Fruit fly (Drosophila melanogaster) whole organism, embryonic: ENCODE data around the gene blot.

Source experiments
- Antp ChIP-seq: fragments of 200-800 bp; sonication (Bioruptor generic); optimal IDR thresholded peaks from 3 replicates; lab custom pipeline; 2016; ENCODE audit warnings: missing biosample characterization, missing genetic modification characterization
- B-H2 ChIP-seq: fragments of 200-800 bp; sonication (Bioruptor generic); optimal IDR thresholded peaks from 2 replicates; lab custom pipeline; 2018; ENCODE audit warnings: missing biosample characterization, mild to moderate bottlenecking, missing genetic modification characterization
- C15 ChIP-seq: fragments of 200-800 bp; sonication (Bioruptor generic); IDR thresholded peaks from 3 replicates; pipeline ENCODE4 v1.3.6; 2022; ENCODE audit warnings: missing biosample characterization, missing genetic modification characterization
- CG10462 ChIP-seq: fragments of 200-800 bp; sonication (Bioruptor generic); optimal IDR thresholded peaks from 2 replicates; lab custom pipeline; 2016; ENCODE audit warnings: missing biosample characterization, missing genetic modification characterization
- CG10959 ChIP-seq: fragments of 200-800 bp; sonication (Bioruptor generic); IDR thresholded peaks from 2 replicates; pipeline ENCODE4 v1.3.6; 2022; ENCODE audit warnings: missing biosample characterization, missing genetic modification characterization
- CG12104 ChIP-seq: fragments of 200-800 bp; sonication (Bioruptor generic); optimal IDR thresholded peaks from 3 replicates; lab custom pipeline; 2016; ENCODE audit warnings: missing biosample characterization, missing genetic modification characterization
- CG12155 ChIP-seq: fragments of 200-800 bp; sonication (Bioruptor generic); optimal IDR thresholded peaks from 3 replicates; lab custom pipeline; 2016; ENCODE audit warnings: missing biosample characterization, missing genetic modification characterization
- CG12744 ChIP-seq: fragments of 200-800 bp; sonication (Bioruptor generic); optimal IDR thresholded peaks from 2 replicates; lab custom pipeline; 2016; ENCODE audit warnings: missing biosample characterization, missing genetic modification characterization
- CG13123 ChIP-seq: fragments of 200-800 bp; sonication (Bioruptor generic); optimal IDR thresholded peaks from 2 replicates; lab custom pipeline; 2016; ENCODE audit warnings: missing biosample characterization, missing genetic modification characterization
- CG13287 ChIP-seq: fragments of 200-800 bp; sonication (Bioruptor generic); IDR thresholded peaks from 2 replicates; pipeline ENCODE4 v1.3.6; 2022; ENCODE audit warnings: missing biosample characterization, missing genetic modification characterization; ENCODE audit not compliant: partially characterized antibody
- CG14014 ChIP-seq: fragments of 200-800 bp; sonication (Bioruptor generic); IDR thresholded peaks from 2 replicates; pipeline ENCODE4 v1.3.6; 2022; ENCODE audit warnings: missing biosample characterization, missing genetic modification characterization
- CG1529 ChIP-seq: fragments of 200-800 bp; sonication (Bioruptor generic); optimal IDR thresholded peaks from 3 replicates; lab custom pipeline; 2018; ENCODE audit warnings: missing biosample characterization, missing genetic modification characterization
- CG17359 ChIP-seq: fragments of 200-800 bp; sonication (Bioruptor generic); optimal IDR thresholded peaks from 3 replicates; lab custom pipeline; 2018; ENCODE audit warnings: missing biosample characterization, mild to moderate bottlenecking, missing genetic modification characterization, moderate library complexity
- CG17361 ChIP-seq: fragments of 200-800 bp; sonication (Bioruptor generic); IDR thresholded peaks from 3 replicates; pipeline ENCODE4 v1.3.6; 2022; ENCODE audit warnings: missing biosample characterization, missing genetic modification characterization
- CG30431 ChIP-seq: fragments of 200-800 bp; sonication (Bioruptor generic); optimal IDR thresholded peaks from 2 replicates; lab custom pipeline; 2017; ENCODE audit warnings: missing biosample characterization, missing genetic modification characterization
- CG33557 ChIP-seq: fragments of 200-800 bp; sonication (Bioruptor generic); optimal IDR thresholded peaks from 2 replicates; lab custom pipeline; 2019; ENCODE audit warnings: missing biosample characterization, mild to moderate bottlenecking, missing genetic modification characterization, moderate library complexity
- CG34422 ChIP-seq: fragments of 200-800 bp; sonication (Bioruptor generic); IDR thresholded peaks from 3 replicates; pipeline ENCODE4 v1.3.6; 2022; ENCODE audit warnings: missing biosample characterization, missing genetic modification characterization
- CG42726 ChIP-seq: fragments of 200-800 bp; sonication (Bioruptor generic); IDR thresholded peaks from 2 replicates; pipeline ENCODE4 v1.3.6; 2022; ENCODE audit warnings: missing biosample characterization, missing genetic modification characterization; ENCODE audit not compliant: partially characterized antibody
- CG4282 ChIP-seq: fragments of 200-800 bp; sonication (Bioruptor generic); optimal IDR thresholded peaks from 2 replicates; lab custom pipeline; 2016; ENCODE audit warnings: missing biosample characterization, missing genetic modification characterization
- CG6689 ChIP-seq: fragments of 200-800 bp; sonication (Bioruptor generic); IDR thresholded peaks from 2 replicates; pipeline ENCODE4 v1.3.6; 2022; ENCODE audit warnings: missing biosample characterization, missing genetic modification characterization
- CG7839 ChIP-seq: fragments of 200-800 bp; sonication (Bioruptor generic); optimal IDR thresholded peaks from 3 replicates; lab custom pipeline; 2018; ENCODE audit warnings: missing biosample characterization, mild to moderate bottlenecking, missing genetic modification characterization, moderate library complexity
- CG7987 ChIP-seq: fragments of 200-800 bp; sonication (Bioruptor generic); optimal IDR thresholded peaks from 2 replicates; lab custom pipeline; 2018; ENCODE audit warnings: missing biosample characterization, mild to moderate bottlenecking, missing genetic modification characterization, moderate library complexity
- CG8089 ChIP-seq: fragments of 200-800 bp; sonication (Bioruptor generic); optimal IDR thresholded peaks from 3 replicates; lab custom pipeline; 2016; ENCODE audit warnings: missing biosample characterization, missing genetic modification characterization
- CG9817 ChIP-seq: fragments of 200-800 bp; sonication (Bioruptor generic); optimal IDR thresholded peaks from 2 replicates; lab custom pipeline; 2018; ENCODE audit warnings: missing biosample characterization, mild to moderate bottlenecking, missing genetic modification characterization, moderate library complexity
- CG9932 ChIP-seq: fragments of 200-800 bp; sonication (Bioruptor generic); IDR thresholded peaks from 2 replicates; pipeline ENCODE4 v1.3.6; 2022; ENCODE audit warnings: missing biosample characterization, missing genetic modification characterization
- CHES-1-like ChIP-seq: fragments of 200-800 bp; sonication (Bioruptor generic); optimal IDR thresholded peaks from 2 replicates; lab custom pipeline; 2016; ENCODE audit warnings: missing biosample characterization, missing genetic modification characterization
- CTCF ChIP-seq: fragments of 200-800 bp; sonication (Bioruptor generic); optimal IDR thresholded peaks from 2 replicates; lab custom pipeline; 2017; ENCODE audit warnings: missing biosample characterization, mild to moderate bottlenecking, missing genetic modification characterization, moderate library complexity
- D19A ChIP-seq: fragments of 200-800 bp; optimal IDR thresholded peaks from 3 replicates; lab custom pipeline; 2019; ENCODE audit warnings: missing biosample characterization, mild to moderate bottlenecking, missing genetic modification characterization, moderate library complexity
- Dref ChIP-seq: fragments of 200-800 bp; sonication (Bioruptor generic); IDR thresholded peaks from 2 replicates; pipeline ENCODE4 v1.3.6; 2022; ENCODE audit warnings: missing biosample characterization, missing genetic modification characterization
- GATAe ChIP-seq: fragments of 200-800 bp; sonication (Bioruptor generic); conservative IDR thresholded peaks from 2 replicates; pipeline ENCODE4 v1.3.6; 2022; ENCODE audit warnings: missing biosample characterization, missing genetic modification characterization
- H15 ChIP-seq: fragments of 200-800 bp; sonication (Bioruptor generic); IDR thresholded peaks from 3 replicates; pipeline ENCODE4 v1.3.6; 2022; ENCODE audit warnings: missing biosample characterization, missing genetic modification characterization
- H2.0 ChIP-seq: fragments of 200-800 bp; sonication (Bioruptor generic); IDR thresholded peaks from 2 replicates; pipeline ENCODE4 v1.3.6; 2022; ENCODE audit warnings: missing biosample characterization, missing genetic modification characterization
- HLH54F ChIP-seq: fragments of 200-800 bp; sonication (Bioruptor generic); optimal IDR thresholded peaks from 3 replicates; lab custom pipeline; 2016; ENCODE audit warnings: missing biosample characterization, missing genetic modification characterization
- Lpt ChIP-seq: fragments of >200 bp; optimal IDR thresholded peaks from 2 replicates; lab custom pipeline; 2018; ENCODE audit warnings: missing biosample characterization, missing genetic modification characterization
- Poxn ChIP-seq: fragments of 200-800 bp; sonication (Bioruptor generic); IDR thresholded peaks from 2 replicates; pipeline ENCODE4 v1.3.6; 2022; ENCODE audit warnings: missing biosample characterization, missing genetic modification characterization
- Ptx1 ChIP-seq: fragments of 200-800 bp; sonication (Bioruptor generic); IDR thresholded peaks from 2 replicates; pipeline ENCODE4 v1.3.6; 2022; ENCODE audit warnings: missing biosample characterization, missing genetic modification characterization
- al ChIP-seq: fragments of 200-800 bp; sonication (Bioruptor generic); IDR thresholded peaks from 2 replicates; pipeline ENCODE4 v1.3.6; 2022; ENCODE audit warnings: missing biosample characterization, missing genetic modification characterization
- ara ChIP-seq: fragments of 200-800 bp; sonication (Bioruptor generic); IDR thresholded peaks from 2 replicates; pipeline ENCODE4 v1.3.6; 2022; ENCODE audit warnings: missing biosample characterization, missing genetic modification characterization
- ato ChIP-seq: fragments of 200-800 bp; sonication (Bioruptor generic); IDR thresholded peaks from 2 replicates; pipeline ENCODE4 v1.3.6; 2022; ENCODE audit warnings: missing biosample characterization, missing genetic modification characterization; ENCODE audit not compliant: partially characterized antibody
- ci ChIP-seq: fragments of 200-800 bp; sonication (Bioruptor generic); IDR thresholded peaks from 3 replicates; pipeline ENCODE4 v1.3.6; 2022; ENCODE audit warnings: missing biosample characterization, missing genetic modification characterization
- gcm ChIP-seq: fragments of 200-800 bp; sonication (Bioruptor generic); optimal IDR thresholded peaks from 2 replicates; lab custom pipeline; 2019; ENCODE audit warnings: missing biosample characterization, mild to moderate bottlenecking, missing genetic modification characterization, moderate library complexity
- knrl ChIP-seq: fragments of 200-800 bp; sonication (Bioruptor generic); IDR thresholded peaks from 3 replicates; pipeline ENCODE4 v1.3.6; 2022; ENCODE audit warnings: missing biosample characterization, missing genetic modification characterization; ENCODE audit not compliant: partially characterized antibody
- lola ChIP-seq, 3 experiments: fragments of >200 bp in 2 of 3; fragments of 200-800 bp in 1 of 3; sonication (Bioruptor generic) in 1 of 3; optimal IDR thresholded peaks; 2 replicates each; lab custom pipeline; 2017 to 2019; ENCODE audit warnings: missing biosample characterization in 3 of 3, missing genetic modification characterization in 3 of 3, mild to moderate bottlenecking in 1 of 3, moderate library complexity in 1 of 3
- nom ChIP-seq: fragments of 200-800 bp; sonication (Bioruptor generic); optimal IDR thresholded peaks from 2 replicates; lab custom pipeline; 2017; ENCODE audit warnings: missing biosample characterization, missing genetic modification characterization, mild to moderate bottlenecking, moderate library complexity, missing genetic modification reagents
- oc ChIP-seq: fragments of 200-800 bp; sonication (Bioruptor generic); optimal IDR thresholded peaks from 2 replicates; lab custom pipeline; 2018; ENCODE audit warnings: missing biosample characterization, mild to moderate bottlenecking, missing genetic modification characterization, moderate library complexity
- odd ChIP-seq: fragments of 200-800 bp; sonication (Bioruptor generic); optimal IDR thresholded peaks from 2 replicates; lab custom pipeline; 2017; ENCODE audit warnings: missing biosample characterization, mild to moderate bottlenecking, missing genetic modification characterization
- otp ChIP-seq: fragments of 200-800 bp; sonication (Bioruptor generic); IDR thresholded peaks from 3 replicates; pipeline ENCODE4, ENCODE4 v1.3.6; 2022; ENCODE audit warnings: missing biosample characterization, missing genetic modification characterization
- sna ChIP-seq: fragments of 200-800 bp; sonication (Bioruptor generic); IDR thresholded peaks from 2 replicates; pipeline ENCODE4 v1.3.6; 2022; ENCODE audit warnings: missing biosample characterization, missing genetic modification characterization; ENCODE audit not compliant: partially characterized antibody
- trh ChIP-seq: fragments of 200-800 bp; sonication (Bioruptor generic); optimal IDR thresholded peaks from 2 replicates; lab custom pipeline; 2016; ENCODE audit warnings: missing biosample characterization, missing genetic modification characterization
- tup ChIP-seq: fragments of 200-800 bp; sonication (Bioruptor generic); optimal IDR thresholded peaks from 2 replicates; lab custom pipeline; 2016; ENCODE audit warnings: missing biosample characterization, mild to moderate bottlenecking, missing genetic modification characterization, moderate library complexity

The blot gene

DNA sequence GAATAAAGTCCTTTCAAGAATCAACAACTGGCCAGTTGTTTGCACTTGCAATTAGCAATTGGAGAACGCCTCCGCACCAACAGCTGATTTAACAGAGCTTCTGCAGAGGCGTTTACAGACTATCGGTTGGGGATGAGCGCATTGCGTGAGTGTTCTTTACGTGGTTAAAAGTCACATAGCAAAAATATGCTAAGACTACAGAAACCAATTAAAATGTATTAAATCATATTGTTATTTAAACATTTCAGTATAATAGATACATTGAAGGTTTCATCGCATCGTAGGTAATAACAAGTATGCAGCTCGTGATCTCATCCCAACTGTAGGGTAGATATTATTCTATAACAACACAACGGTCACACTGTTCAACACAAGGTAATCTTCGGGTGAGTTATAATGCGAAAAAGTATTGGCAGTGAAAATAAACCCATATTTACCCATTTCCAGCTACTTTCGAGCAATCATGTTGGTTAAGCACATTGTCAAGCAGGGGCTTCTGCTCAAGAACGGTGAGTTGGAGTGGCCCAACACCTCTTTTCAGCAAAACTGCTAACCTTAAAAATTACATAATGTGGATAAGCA lies 3.9 kb upstream of the blot start, which contains the start of the genes Sec3 and COX7B (continued):
- peak; percentile 81 for TF ChIP-seq CG9817 (tag; lab: Kevin White, UChicago)
- TF ChIP-seq Poxn, result no peak
- TF ChIP-seq H2.0, result peak; percentile 55
- no peak for TF ChIP-seq CG10462 (GFP tag; lab: Kevin White, UChicago)
- TF ChIP-seq CG42726 (GFP tag; lab: Robert Waterston, UW), result peak; percentile 67; the same call in 1 of the 2 replicates
- TF ChIP-seq H15 (GFP tag; lab: Robert Waterston, UW), result no peak
- TF ChIP-seq CHES-1-like (GFP tag; lab: Kevin White, UChicago), result peak; percentile 38
- TF ChIP-seq lola (GFP tag; optimal IDR thresholded peaks at IDR 0.05; lab: Kevin White, UChicago), result peak in 1 of 3 experiments; percentile 64
- TF ChIP-seq tup (GFP tag; lab: Kevin White, UChicago), result peak; percentile 19
- peak; percentile 15 for TF ChIP-seq nom (GFP tag; lab: Kevin White, UChicago)
- TF ChIP-seq CG10959 (GFP tag; lab: Robert Waterston, UW), result no peak
- TF ChIP-seq CG34422 (GFP tag; lab: Robert Waterston, UW), result peak; percentile 63
- TF ChIP-seq ci (GFP tag; lab: Robert Waterston, UW), result 0 out of 3 replicates have a peak, but pooled peaks have one; percentile 59
- TF ChIP-seq oc (tag; lab: Kevin White, UChicago), result peak; percentile 64
- peak; percentile 82 for TF ChIP-seq B-H2
- TF ChIP-seq CG12104, result peak; percentile 47
- peak; percentile 71 for TF ChIP-seq CG12155 (GFP tag; lab: Kevin White, UChicago)
- peak; percentile 60 for TF ChIP-seq CG33557 (GFP tag; lab: Kevin White, UChicago)
- peak; percentile 56; the same call in 1 of the 3 replicates for TF ChIP-seq otp
- no peak for TF ChIP-seq Lpt (GFP tag; lab: Kevin White, UChicago)
- TF ChIP-seq knrl (GFP tag; lab: Robert Waterston, UW), result peak; percentile 97
- TF ChIP-seq CG30431 (GFP tag; lab: Kevin White, UChicago), result peak; percentile 4
- TF ChIP-seq CG13287 (GFP tag; lab: Robert Waterston, UW), result peak; percentile 98
- TF ChIP-seq CG17361 (GFP tag; lab: Robert Waterston, UW), result peak; percentile 72; the same call in 2 of the 3 replicates
- TF ChIP-seq odd (GFP tag; lab: Kevin White, UChicago), result peak; percentile 11
- TF ChIP-seq ara, result peak; percentile 16; the same call in 1 of the 2 replicates
- TF ChIP-seq CTCF (GFP tag; lab: Kevin White, UChicago), result peak; percentile 21
- TF ChIP-seq Ptx1 (GFP tag; lab: Robert Waterston, UW), result peak; percentile 56
- TF ChIP-seq sna (GFP tag; lab: Robert Waterston, UW), result peak; percentile 91
- TF ChIP-seq trh, result peak; percentile 25
- peak; percentile 29 for TF ChIP-seq CG7987
- peak; percentile 12 for TF ChIP-seq CG4282 (GFP tag; lab: Kevin White, UChicago)
- no peak for TF ChIP-seq CG14014 (GFP tag; lab: Robert Waterston, UW)
- peak; percentile 60 for TF ChIP-seq CG12744 (GFP tag; lab: Kevin White, UChicago)
- TF ChIP-seq Antp (GFP tag; lab: Kevin White, UChicago), result peak; percentile 30
- TF ChIP-seq ato, result no peak; the same call in 1 of the 2 replicates
- no peak for TF ChIP-seq CG8089 (GFP tag; lab: Kevin White, UChicago)
- TF ChIP-seq gcm (GFP tag; lab: Kevin White, UChicago), result peak; percentile 42
- TF ChIP-seq CG7839 (tag; lab: Kevin White, UChicago), result peak; percentile 66
- TF ChIP-seq HLH54F (GFP tag; lab: Kevin White, UChicago), result peak; percentile 74
- TF ChIP-seq al, result peak; percentile 41; the same call in 1 of the 2 replicates
- peak; percentile 65 for TF ChIP-seq CG1529 (GFP tag; lab: Kevin White, UChicago)
- peak; percentile 64 for TF ChIP-seq CG6689 (GFP tag; lab: Robert Waterston, UW)
- TF ChIP-seq CG13123 (GFP tag; lab: Kevin White, UChicago), result peak; percentile 46
- TF ChIP-seq CG9932 (GFP tag; lab: Robert Waterston, UW), result peak; percentile 86
- peak; percentile 31; the same call in 1 of the 2 replicates for TF ChIP-seq Dref (GFP tag; lab: Robert Waterston, UW)
- no peak for TF ChIP-seq GATAe (GFP tag; lab: Robert Waterston, UW)
- peak; percentile 60 for TF ChIP-seq D19A (tag; lab: Kevin White, UChicago)
- peak; percentile 57 for TF ChIP-seq CG17359 (tag; lab: Kevin White, UChicago)
- peak; percentile 53; the same call in 1 of the 3 replicates for TF ChIP-seq C15 (GFP tag; lab: Robert Waterston, UW)
